Fruit fly (Drosophila melanogaster): ENCODE results near the gene CG4116.

CG4116 gene

DNA sequence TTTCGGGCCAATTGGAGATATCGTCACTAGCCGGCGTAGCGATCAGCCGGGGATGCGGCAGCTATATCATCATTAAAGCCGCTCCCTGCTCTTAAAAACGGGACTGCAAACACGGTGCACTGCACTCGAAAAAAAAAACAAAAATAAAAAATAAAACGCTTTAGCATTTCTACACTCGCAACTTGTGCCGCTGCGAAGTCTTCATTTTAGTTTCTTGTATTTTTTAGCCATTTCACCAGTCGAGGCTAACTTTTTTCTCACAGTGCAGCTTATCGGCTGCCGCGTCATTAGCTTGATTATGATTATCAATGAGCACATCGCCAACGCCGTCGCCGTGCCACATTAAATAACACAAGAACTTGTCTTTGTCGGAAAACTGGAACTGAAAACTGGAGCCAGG lies 18.5 kb upstream of the CG4116 start (continued):
- TF ChIP-seq CG11247 (GFP tag; IDR thresholded peaks at IDR 0.05) (peak; percentile 28; the same call in 1 of the 2 replicates), Trl (optimal IDR thresholded peaks at IDR 0.05) (no peak), Trl (GFP tag; optimal IDR thresholded peaks at IDR 0.05) (peak; percentile 76), ERR (GFP tag; optimal IDR thresholded peaks at IDR 0.05) (peak; percentile 55), Eip74EF (GFP tag; optimal IDR thresholded peaks at IDR 0.05) (no peak), sisA (GFP tag; IDR thresholded peaks at IDR 0.05) (peak; percentile 59), Sry-β (GFP tag; optimal IDR thresholded peaks at IDR 0.05) (no peak), CG3163 (GFP tag; optimal IDR thresholded peaks at IDR 0.05) (no peak), Hmx (GFP tag; optimal IDR thresholded peaks at IDR 0.05) (no peak), ro (GFP tag; IDR thresholded peaks at IDR 0.05) (peak; percentile 8; the same call in 1 of the 2 replicates), pzg (GFP tag; optimal IDR thresholded peaks at IDR 0.05) (no peak), CG13424 (tag; optimal IDR thresholded peaks at IDR 0.05) (peak; percentile 41), Scr (GFP tag; IDR thresholded peaks at IDR 0.05; ENCODE audit: partially characterized antibody) (no peak), CG11560 (tag; IDR thresholded peaks at IDR 0.05) (peak; percentile 30; the same call in 1 of the 3 replicates), btn (GFP tag; optimal IDR thresholded peaks at IDR 0.05) (peak; percentile 33), chn (GFP tag; optimal IDR thresholded peaks at IDR 0.05) (peak; percentile 74), Jarid2 (GFP tag; optimal IDR thresholded peaks at IDR 0.05) (no peak), vnd (GFP tag; IDR thresholded peaks at IDR 0.05; ENCODE audit: partially characterized antibody) (no peak), CG12236 (GFP tag; optimal IDR thresholded peaks at IDR 0.05) (peak; percentile 36), slou (GFP tag; optimal IDR thresholded peaks at IDR 0.05) (peak; percentile 50), CG1832 (GFP tag; optimal IDR thresholded peaks at IDR 0.05) (no peak), Mrtf (GFP tag; IDR thresholded peaks at IDR 0.05) (peak; percentile 66), odd (GFP tag; optimal IDR thresholded peaks at IDR 0.05) (no peak), Hmr (GFP tag; optimal IDR thresholded peaks at IDR 0.05) (peak; percentile 29), CG9797 (GFP tag; optimal IDR thresholded peaks at IDR 0.05) (no peak), fd102C (GFP tag; optimal IDR thresholded peaks at IDR 0.05) (no peak), ase (GFP tag; IDR thresholded peaks at IDR 0.05) (peak; percentile 51; the same call in 1 of the 3 replicates), esg (GFP tag; conservative IDR thresholded peaks at IDR 0.05) (peak; percentile 67), CG18599 (GFP tag; optimal IDR thresholded peaks at IDR 0.05) (no peak), jumu (GFP tag; optimal IDR thresholded peaks at IDR 0.05) (peak; percentile 57), CG7928 (GFP tag; optimal IDR thresholded peaks at IDR 0.05) (no peak), CG11695 (GFP tag; IDR thresholded peaks at IDR 0.05) (peak; percentile 63; the same call in 2 of the 3 replicates), zen2 (GFP tag; IDR thresholded peaks at IDR 0.05; ENCODE audit: partially characterized antibody) (no peak), Fer1 (GFP tag; optimal IDR thresholded peaks at IDR 0.05) (no peak), zfh2 (GFP tag; optimal IDR thresholded peaks at IDR 0.05) (peak; percentile 5), tap (tag; optimal IDR thresholded peaks at IDR 0.05) (no peak), CG8281 (tag; optimal IDR thresholded peaks at IDR 0.05) (no peak), CG4854 (GFP tag; optimal IDR thresholded peaks at IDR 0.05) (no peak), CG4820 (GFP tag; optimal IDR thresholded peaks at IDR 0.05) (peak; percentile 17), dati (GFP tag; IDR thresholded peaks at IDR 0.05) (0 out of 2 replicates have a peak, but pooled peaks have one; percentile 15), Dip2 (GFP tag; IDR thresholded peaks at IDR 0.05) (no peak), ash1 (GFP tag; optimal IDR thresholded peaks at IDR 0.05) (no peak), Hr3 (GFP tag; optimal IDR thresholded peaks at IDR 0.05) (peak; percentile 50), nom (GFP tag; optimal IDR thresholded peaks at IDR 0.05) (no peak), Fer3 (tag; optimal IDR thresholded peaks at IDR 0.05) (no peak), Gug (GFP tag; IDR thresholded peaks at IDR 0.05) (peak; percentile 69), Pdp1 (GFP tag; optimal IDR thresholded peaks at IDR 0.05) (peak; percentile 67 to 69), ATbp (GFP tag; optimal IDR thresholded peaks at IDR 0.05) (peak; percentile 42), hkb (optimal IDR thresholded peaks at IDR 0.05) (no peak), hkb (GFP tag; IDR thresholded peaks at IDR 0.05) (peak; percentile 63), zf30C (GFP tag; optimal IDR thresholded peaks at IDR 0.05) (peak; percentile 34)
